Worm (Caenorhabditis elegans): ENCODE measurements around the gene mpc-1.

mpc-1 gene

DNA sequence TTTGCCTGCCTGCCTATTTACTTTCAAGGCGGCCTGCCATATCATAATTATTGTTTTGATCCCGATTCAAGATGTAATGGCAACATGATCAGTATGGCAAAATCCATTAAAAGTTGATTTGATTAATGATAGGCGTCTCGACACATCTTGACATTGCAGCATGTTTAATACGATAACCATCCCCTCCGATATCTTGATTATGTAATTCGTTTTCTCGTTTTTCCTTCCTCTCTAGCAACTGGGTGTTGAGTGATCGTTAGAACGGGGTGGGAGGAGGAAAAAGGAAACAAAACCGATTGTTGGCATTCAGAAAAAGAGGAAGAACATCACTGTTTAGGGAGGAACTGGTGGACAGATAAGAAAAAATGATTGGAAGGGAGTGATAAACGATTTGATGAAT is 21.3 kb upstream of the mpc-1 start:
- no peak for TF ChIP-seq snpc-4 (tag; optimal IDR thresholded peaks at IDR 0.05)
- peak; percentile 63 for TF ChIP-seq elt-1 (tag; optimal IDR thresholded peaks at IDR 0.05; ENCODE audit: borderline replicate concordance, insufficient read depth)

DNA sequence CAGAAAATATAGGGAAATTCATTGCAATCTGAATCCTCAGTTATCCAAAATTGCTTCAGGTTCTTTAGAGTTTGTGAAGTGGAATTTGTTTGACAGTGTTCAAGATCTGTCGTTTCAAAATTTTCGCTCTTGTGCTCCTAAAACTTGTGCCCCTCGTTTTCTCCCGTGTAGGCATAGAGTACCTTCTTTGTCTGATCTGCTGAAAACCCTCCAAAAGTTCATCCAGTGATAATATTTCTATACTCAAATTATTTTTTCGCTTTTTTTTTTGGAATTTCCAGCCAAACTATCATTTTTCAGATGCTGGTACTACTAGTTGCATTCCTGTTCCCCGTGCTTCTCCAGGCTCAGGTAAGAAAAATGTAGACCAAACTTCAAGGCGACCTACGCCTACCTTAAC is 18.8 kb upstream of the mpc-1 start, which contains the start of gene R07E5.4:
R07E5.4 (plus strand) TSS at position 301 of the 400 bp plus-strand sequence.
- TF ChIP-seq mab-5 (tag; optimal IDR thresholded peaks at IDR 0.05) = no peak
- TF ChIP-seq nhr-2 (tag; optimal IDR thresholded peaks at IDR 0.05) = no peak
- no peak for TF ChIP-seq lsy-2 (tag; optimal IDR thresholded peaks at IDR 0.05)

DNA sequence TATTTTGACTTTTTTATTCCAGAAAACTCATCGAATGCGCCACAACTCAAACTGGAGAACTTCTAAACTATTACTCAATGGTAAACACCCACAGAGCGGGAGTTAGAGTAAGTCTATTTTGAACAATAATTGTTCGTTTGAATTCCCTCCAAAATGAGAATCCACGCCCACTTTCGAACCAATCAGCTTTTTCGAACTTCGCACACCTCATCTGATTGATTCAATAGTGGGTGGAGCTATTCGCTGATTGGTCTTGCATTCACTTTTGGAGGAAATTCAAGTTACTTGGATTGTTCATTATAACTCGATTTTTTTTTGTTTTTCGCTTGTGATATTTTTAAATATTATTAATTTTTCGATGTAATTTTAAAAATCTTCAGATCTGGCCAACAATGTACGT is 17.4 kb upstream of the mpc-1 start:
- TF ChIP-seq flh-1 (GFP tag; optimal IDR thresholded peaks at IDR 0.05) (no peak), blmp-1 (tag; optimal IDR thresholded peaks at IDR 0.05) (no peak), unc-62 (GFP tag; optimal IDR thresholded peaks at IDR 0.05) (no peak), lin-13 (tag; optimal IDR thresholded peaks at IDR 0.05) (no peak), unc-39 (tag; optimal IDR thresholded peaks at IDR 0.05) (no peak), lsy-2 (tag; optimal IDR thresholded peaks at IDR 0.05) (no peak), ces-1 (GFP tag; optimal IDR thresholded peaks at IDR 0.05) (no peak), nhr-12 (tag; optimal IDR thresholded peaks at IDR 0.05) (no peak), ceh-83 (GFP tag; optimal IDR thresholded peaks at IDR 0.05) (no peak), ztf-11 (tag; optimal IDR thresholded peaks at IDR 0.05) (no peak)

DNA sequence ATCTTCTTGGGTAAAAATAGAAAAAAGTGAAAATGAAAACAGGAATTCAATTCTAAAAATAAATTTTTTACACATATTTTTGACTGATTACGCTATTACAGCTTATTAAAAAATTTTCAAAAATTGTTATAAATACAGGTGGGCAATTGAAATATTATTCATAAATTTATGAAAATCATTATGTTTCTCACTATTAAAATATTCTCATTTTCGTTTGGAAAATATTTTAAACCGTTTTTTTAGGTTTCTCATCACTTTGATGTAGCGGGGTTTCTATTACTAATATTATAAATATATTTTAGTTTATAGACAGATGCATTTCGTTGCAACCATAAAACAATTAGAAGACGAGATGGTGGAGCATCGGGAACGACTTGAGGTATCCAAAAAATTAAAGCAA is 16.1 kb upstream of the mpc-1 start, which contains the start of gene R07E5.5:
R07E5.5 (plus strand) TSS at position 301 of the 400 bp plus-strand sequence.
- TF ChIP-seq elt-1 (tag; optimal IDR thresholded peaks at IDR 0.05; ENCODE audit: borderline replicate concordance, insufficient read depth) (no peak), zip-8 (tag; optimal IDR thresholded peaks at IDR 0.05) (no peak), sem-2 (GFP tag; optimal IDR thresholded peaks at IDR 0.05) (no peak), ceh-83 (GFP tag; optimal IDR thresholded peaks at IDR 0.05) (no peak)

DNA sequence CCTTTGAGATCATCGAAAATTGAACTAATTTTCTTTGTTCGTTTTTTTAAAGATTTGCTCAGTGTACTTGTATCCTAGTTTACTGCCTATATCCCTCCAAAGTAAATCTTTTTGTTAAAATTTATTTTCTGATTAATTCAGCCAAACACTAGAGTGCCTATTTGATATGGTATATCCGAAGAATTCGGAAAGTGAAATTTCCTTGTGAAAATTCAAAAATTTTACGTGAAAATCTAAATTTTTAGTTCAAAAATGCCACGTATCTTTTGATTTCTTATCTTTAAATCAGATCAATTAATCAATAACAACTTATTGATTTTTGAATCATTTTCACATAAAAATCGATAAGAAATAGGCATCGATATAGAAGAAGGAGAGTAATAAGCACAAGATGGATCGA is 14.8 kb upstream of the mpc-1 start, which contains the start of gene R07E5.6:
R07E5.6 (plus strand) TSS at position 301 of the 400 bp plus-strand sequence.
- TF ChIP-seq nhr-237 (tag; optimal IDR thresholded peaks at IDR 0.05) (no peak), mab-5 (tag; optimal IDR thresholded peaks at IDR 0.05) (no peak), nhr-2 (tag; optimal IDR thresholded peaks at IDR 0.05) (no peak), lsy-2 (tag; optimal IDR thresholded peaks at IDR 0.05) (no peak), unc-39 (tag; optimal IDR thresholded peaks at IDR 0.05) (no peak), blmp-1 (tag; optimal IDR thresholded peaks at IDR 0.05) (no peak), cnd-1 (tag; optimal IDR thresholded peaks at IDR 0.05) (no peak)

DNA sequence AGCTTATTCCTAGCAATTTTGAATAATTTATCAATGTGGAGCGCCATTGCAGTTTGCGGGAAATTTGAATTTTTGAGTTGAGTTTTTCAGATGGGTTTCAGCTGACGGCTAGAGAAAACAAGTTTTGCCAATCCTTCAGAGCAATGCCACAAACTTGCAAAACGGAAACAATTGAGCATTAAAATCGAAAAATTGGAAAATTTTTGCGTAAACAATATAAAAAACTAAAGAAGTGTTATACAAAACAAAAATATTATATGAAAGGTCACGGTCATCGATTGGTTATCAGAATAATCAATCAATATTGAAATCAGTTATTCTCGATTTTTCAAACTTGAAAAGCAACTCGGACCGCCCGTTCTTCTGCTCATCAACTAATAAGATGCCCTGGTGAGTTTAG is 12.1 kb upstream of the mpc-1 start, which contains the start of gene R07E5.15:
R07E5.15 (plus strand) TSS at position 301 of the 400 bp plus-strand sequence.
- no peak for TF ChIP-seq hlh-1 (tag; optimal IDR thresholded peaks at IDR 0.05)
- no peak for TF ChIP-seq zip-8 (tag; optimal IDR thresholded peaks at IDR 0.05)
- TF ChIP-seq elt-1 (tag; optimal IDR thresholded peaks at IDR 0.05; ENCODE audit: borderline replicate concordance, insufficient read depth) = no peak
- no peak for TF ChIP-seq ztf-11 (tag; optimal IDR thresholded peaks at IDR 0.05)
- no peak for TF ChIP-seq unc-39 (tag; optimal IDR thresholded peaks at IDR 0.05)
- no peak for TF ChIP-seq lin-13 (tag; optimal IDR thresholded peaks at IDR 0.05)
- TF ChIP-seq nhr-76 (tag; optimal IDR thresholded peaks at IDR 0.05) = no peak

DNA sequence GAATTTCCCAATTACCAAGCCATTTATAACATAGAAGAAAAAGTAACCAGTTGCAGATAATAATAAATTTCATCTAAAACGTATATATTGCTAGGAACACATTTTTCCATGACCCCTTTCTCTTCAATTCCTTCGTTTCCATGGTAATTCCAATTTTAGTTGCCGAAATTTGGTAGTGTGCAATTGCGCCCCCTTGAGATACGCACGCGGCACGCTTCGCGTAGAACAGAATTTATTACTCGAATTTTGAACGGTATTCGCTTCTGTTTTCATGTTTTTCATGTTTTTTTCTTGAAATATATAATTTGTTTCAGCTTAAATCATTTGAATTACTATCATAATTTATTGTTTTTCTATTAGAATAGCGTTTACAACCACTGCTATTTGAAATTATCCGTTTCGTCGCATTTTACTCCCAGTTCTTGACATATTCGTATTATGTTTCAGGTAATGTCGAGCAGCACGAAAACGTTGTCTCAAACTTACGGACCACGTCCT is 8.9 kb upstream of the mpc-1 start, which contains the start of the genes R07E5.17 and snfc-5:
R07E5.17 (minus strand) TSS at position 98 of the 498 bp plus-strand sequence.
snfc-5 (plus strand) TSS at position 448 of the 498 bp plus-strand sequence.
- TF ChIP-seq sptf-1 (tag; optimal IDR thresholded peaks at IDR 0.05) (peak; percentile 5), nhr-12 (tag; optimal IDR thresholded peaks at IDR 0.05) (no peak), ham-2 (GFP tag; optimal IDR thresholded peaks at IDR 0.05) (no peak), pha-4 (tag; optimal IDR thresholded peaks at IDR 0.05) (no peak), ceh-39 (tag; optimal IDR thresholded peaks at IDR 0.05) (peak; percentile 19), lin-13 (tag; optimal IDR thresholded peaks at IDR 0.05) (peak; percentile 36), M03D4.4 (tag; optimal IDR thresholded peaks at IDR 0.05) (no peak), ztf-11 (tag; optimal IDR thresholded peaks at IDR 0.05) (no peak), unc-39 (tag; optimal IDR thresholded peaks at IDR 0.05) (no peak), cnd-1 (tag; optimal IDR thresholded peaks at IDR 0.05) (peak; percentile 2), ces-1 (GFP tag; optimal IDR thresholded peaks at IDR 0.05) (peak; percentile 24), zip-8 (tag; optimal IDR thresholded peaks at IDR 0.05) (no peak), blmp-1 (tag; optimal IDR thresholded peaks at IDR 0.05) (no peak), unc-120 (tag; optimal IDR thresholded peaks at IDR 0.05; ENCODE audit: poor library complexity, severe bottlenecking) (peak; percentile 78), snpc-4 (tag; optimal IDR thresholded peaks at IDR 0.05) (no peak), lsy-2 (tag; optimal IDR thresholded peaks at IDR 0.05) (peak; percentile 69), mep-1 (tag; optimal IDR thresholded peaks at IDR 0.05) (peak; percentile 76), ceh-83 (GFP tag; optimal IDR thresholded peaks at IDR 0.05) (no peak), hlh-1 (tag; optimal IDR thresholded peaks at IDR 0.05) (peak; percentile 28)
